Worm (Caenorhabditis elegans): ENCODE results near the gene ZK792.7.

ce11 chrIV:11650344-11650743, 43.9 kb upstream of the ZK792.7 start:
- TF ChIP-seq T22C8.4 (GFP tag; IDR thresholded peaks at IDR 0.05) (no peak), tab-1 (GFP tag; IDR thresholded peaks at IDR 0.05) (no peak)
